Worm (Caenorhabditis elegans) whole organism, L1 larva: ENCODE data around the gene rbm-22.

Experiments used
- aly-2 ChIP-seq: fragments of 150-350 bp; optimal IDR thresholded peaks from 2 replicates; lab custom pipeline; 2014; ENCODE audit warnings: missing biosample characterization, missing genetic modification characterization
- ceh-88 ChIP-seq: fragments of 200-800 bp; sonication (Bioruptor generic); IDR thresholded peaks from 2 replicates; pipeline ENCODE4 v1.3.6; 2022; ENCODE audit warnings: missing genetic modification characterization, missing compliant biosample characterization
- efl-3 ChIP-seq: fragments of 200-800 bp; sonication (Bioruptor generic); optimal IDR thresholded peaks from 2 replicates; lab custom pipeline; 2018; ENCODE audit warnings: mild to moderate bottlenecking, missing genetic modification characterization, missing compliant biosample characterization
- fkh-4 ChIP-seq: sonication (generic microtip); optimal IDR thresholded peaks from 2 replicates; lab custom pipeline; 2016; ENCODE audit warnings: missing compliant biosample characterization, missing genetic modification characterization, borderline replicate concordance
- mep-1 ChIP-seq: fragments of 150-350 bp; optimal IDR thresholded peaks from 2 replicates; lab custom pipeline; 2014; ENCODE audit warnings: missing biosample characterization, missing genetic modification characterization
- nhr-11 ChIP-seq: fragments of 150-350 bp; optimal IDR thresholded peaks from 2 replicates; lab custom pipeline; 2014; ENCODE audit warnings: missing biosample characterization, missing genetic modification characterization
- nhr-71 ChIP-seq: sonication (generic microtip); optimal IDR thresholded peaks from 2 replicates; lab custom pipeline; 2016; ENCODE audit warnings: mild to moderate bottlenecking, missing genetic modification characterization, moderate library complexity, missing compliant biosample characterization
- nhr-90 ChIP-seq: sonication (generic microtip); optimal IDR thresholded peaks from 2 replicates; lab custom pipeline; 2016; ENCODE audit warnings: mild to moderate bottlenecking, missing genetic modification characterization, missing compliant biosample characterization; ENCODE audit not compliant: poor library complexity
- pag-3 ChIP-seq: sonication (generic microtip); optimal IDR thresholded peaks from 2 replicates; lab custom pipeline; 2017; ENCODE audit warnings: missing genetic modification characterization, mild to moderate bottlenecking, missing compliant biosample characterization, antibody characterized with exemption, borderline replicate concordance; ENCODE audit not compliant: insufficient read depth
- rnt-1 ChIP-seq: sonication (generic microtip); optimal IDR thresholded peaks from 2 replicates; lab custom pipeline; 2016; ENCODE audit warnings: mild to moderate bottlenecking, missing genetic modification characterization, moderate library complexity, missing compliant biosample characterization
- unc-130 ChIP-seq: fragments of 150-350 bp; optimal IDR thresholded peaks from 2 replicates; lab custom pipeline; 2017; ENCODE audit warnings: missing biosample characterization, missing genetic modification characterization, inconsistent platforms
- zip-4 ChIP-seq: fragments of 200-800 bp; sonication (Bioruptor generic); optimal IDR thresholded peaks from 2 replicates; lab custom pipeline; 2018; ENCODE audit warnings: mild to moderate bottlenecking, missing genetic modification characterization, moderate library complexity, missing compliant biosample characterization
- ztf-4 ChIP-seq: fragments of 150-350 bp; optimal IDR thresholded peaks from 2 replicates; lab custom pipeline; 2014; ENCODE audit warnings: missing biosample characterization, missing genetic modification characterization

ce11 chrIV:10851136-10851535, 10.1 kb upstream of the rbm-22 start:
- TF ChIP-seq efl-3 (GFP tag; lab: Kevin White, UChicago) = no peak
- TF ChIP-seq aly-2 (tag; lab: Kevin White, UChicago) = no peak
- TF ChIP-seq mep-1 (tag; lab: Kevin White, UChicago) = no peak
- TF ChIP-seq ztf-4 = no peak
- no peak for TF ChIP-seq fkh-4 (tag; lab: Kevin White, UChicago)
- TF ChIP-seq unc-130 (tag; lab: Kevin White, UChicago) = no peak
- TF ChIP-seq nhr-90 = no peak
- no peak for TF ChIP-seq ceh-88 (GFP tag; lab: Robert Waterston, UW)
- no peak for TF ChIP-seq pag-3 (tag; lab: Kevin White, UChicago)
- TF ChIP-seq nhr-71 (tag; lab: Kevin White, UChicago) = no peak
- TF ChIP-seq zip-4 (GFP tag; lab: Kevin White, UChicago) = no peak
- no peak for TF ChIP-seq rnt-1 (tag; lab: Kevin White, UChicago)
- no peak for TF ChIP-seq nhr-11 (tag; lab: Kevin White, UChicago)
